Worm (Caenorhabditis elegans) whole organism, L3 larva: ENCODE measurements around the gene oatr-1.

Source experiments
- ZK546.5 ChIP-seq: sonication (generic microtip); optimal IDR thresholded peaks from 2 replicates; lab custom pipeline; 2017; ENCODE audit warnings: missing biosample characterization, missing genetic modification characterization
- daf-12 ChIP-seq: fragments of 150-350 bp; optimal IDR thresholded peaks from 2 replicates; lab custom pipeline; 2014; ENCODE audit warnings: missing biosample characterization, missing genetic modification reagents, missing genetic modification characterization
- fkh-10 ChIP-seq: sonication (generic microtip); optimal IDR thresholded peaks from 2 replicates; lab custom pipeline; 2017; ENCODE audit warnings: missing biosample characterization, missing genetic modification reagents, missing genetic modification characterization
- lin-39 ChIP-seq: fragments of 150-350 bp; optimal IDR thresholded peaks from 2 replicates; lab custom pipeline; 2018; ENCODE audit warnings: missing biosample characterization, missing genetic modification reagents, missing genetic modification characterization
- nhr-12 ChIP-seq: fragments of 150-350 bp; optimal IDR thresholded peaks from 2 replicates; lab custom pipeline; 2014; ENCODE audit warnings: missing biosample characterization, missing genetic modification characterization
- pha-4 ChIP-seq: fragments of 150-350 bp; optimal IDR thresholded peaks from 2 replicates; lab custom pipeline; 2014; ENCODE audit warnings: missing biosample characterization, missing genetic modification reagents, missing genetic modification characterization
- skn-1 ChIP-seq: fragments of 150-350 bp; optimal IDR thresholded peaks from 2 replicates; lab custom pipeline; 2014; ENCODE audit warnings: missing biosample characterization, missing genetic modification characterization
- snpc-4 ChIP-seq: fragments of 150-350 bp; optimal IDR thresholded peaks from 2 replicates; lab custom pipeline; 2014; ENCODE audit warnings: missing biosample characterization, missing genetic modification characterization
- tbx-2 ChIP-seq: sonication (generic microtip); optimal IDR thresholded peaks from 2 replicates; lab custom pipeline; 2016; ENCODE audit warnings: mild to moderate bottlenecking, missing genetic modification characterization, missing compliant biosample characterization
- unc-39 ChIP-seq: sonication (generic microtip); optimal IDR thresholded peaks from 4 replicates; lab custom pipeline; 2017; ENCODE audit warnings: missing biosample characterization, missing genetic modification characterization
- unc-62 ChIP-seq: fragments of 150-350 bp; sonication (generic microtip); optimal IDR thresholded peaks from 4 replicates; lab custom pipeline; 2014; ENCODE audit warnings: missing biosample characterization, missing genetic modification reagents, missing genetic modification characterization
- ztf-11 ChIP-seq: fragments of 150-350 bp; optimal IDR thresholded peaks from 2 replicates; lab custom pipeline; 2014; ENCODE audit warnings: missing biosample characterization, missing genetic modification characterization
- ztf-4 ChIP-seq: fragments of 150-350 bp; optimal IDR thresholded peaks from 2 replicates; lab custom pipeline; 2014; ENCODE audit warnings: missing biosample characterization, missing genetic modification characterization

DNA sequence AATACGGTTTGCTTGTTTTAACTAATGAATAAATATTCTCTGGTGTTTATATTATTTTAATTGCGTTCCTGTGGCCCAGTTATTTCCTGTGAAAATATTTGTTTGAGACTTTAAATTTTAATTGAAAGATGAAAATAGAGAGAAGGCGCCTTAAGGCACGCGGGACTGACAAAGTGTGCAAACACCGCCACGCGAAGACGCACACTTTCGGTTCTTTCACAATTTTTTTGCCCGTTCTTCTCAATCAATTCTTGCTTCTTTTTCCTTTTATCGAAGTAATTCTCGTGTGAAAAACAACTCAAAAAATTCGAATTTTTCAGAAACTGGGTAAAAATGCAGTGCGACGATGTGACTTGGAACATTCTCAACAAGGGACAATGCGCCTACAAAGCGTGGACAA lies 16.9 kb downstream of the oatr-1 start, which contains the start of gene C16A3.6:
- TF ChIP-seq nhr-12 (tag; lab: Kevin White, UChicago) (no peak), lin-39 (no peak), unc-62 (no peak), unc-39 (tag; lab: Kevin White, UChicago) (no peak), ZK546.5 (tag; lab: Kevin White, UChicago) (no peak), tbx-2 (no peak), snpc-4 (tag; lab: Kevin White, UChicago) (no peak), skn-1 (no peak), ztf-11 (tag; lab: Kevin White, UChicago) (no peak), daf-12 (no peak), fkh-10 (no peak), pha-4 (tag; lab: Kevin White, UChicago) (peak; percentile 40), ztf-4 (tag; lab: Kevin White, UChicago) (no peak)
